Worm (Caenorhabditis elegans): Measurements from ENCODE around the gene T01G1.2.

DNA sequence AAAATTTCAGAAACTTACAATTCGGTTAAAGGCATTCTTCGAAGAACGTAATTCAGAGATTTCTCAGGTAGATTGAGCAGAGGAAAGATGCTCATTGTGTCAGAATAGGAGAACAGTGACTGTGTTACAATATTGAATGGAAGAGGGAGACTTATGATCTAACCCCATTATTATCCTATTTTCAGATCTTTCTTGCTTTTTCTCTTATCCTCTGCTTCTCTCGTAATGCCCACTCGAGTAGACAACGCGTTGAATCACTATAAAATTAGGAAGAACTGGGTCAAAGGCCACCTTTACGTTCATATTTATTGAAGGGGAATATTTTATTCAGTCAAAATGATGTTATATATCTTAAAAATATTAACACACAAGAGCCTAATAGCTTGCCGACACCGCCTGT, 25.0 kb downstream of the T01G1.2 start, which contains the start of gene fbxb-76:
- TF ChIP-seq fkh-10 (GFP tag; optimal IDR thresholded peaks at IDR 0.05) (no peak), nhr-76 (tag; optimal IDR thresholded peaks at IDR 0.05) (no peak), zag-1 (tag; optimal IDR thresholded peaks at IDR 0.05) (no peak), ceh-82 (tag; optimal IDR thresholded peaks at IDR 0.05) (no peak), fkh-2 (tag; optimal IDR thresholded peaks at IDR 0.05) (no peak), ZK546.5 (tag; optimal IDR thresholded peaks at IDR 0.05) (no peak), egl-27 (tag; optimal IDR thresholded peaks at IDR 0.05) (no peak), snpc-4 (tag; optimal IDR thresholded peaks at IDR 0.05) (no peak), hmg-11 (tag; optimal IDR thresholded peaks at IDR 0.05) (no peak), ceh-16 (tag; optimal IDR thresholded peaks at IDR 0.05) (no peak), elt-2 (tag; optimal IDR thresholded peaks at IDR 0.05) (no peak), nhr-11 (tag; optimal IDR thresholded peaks at IDR 0.05) (no peak)
